Worm (Caenorhabditis elegans) whole organism, midembryonic: ENCODE data around the gene M03F4.6.

Experiments used
- T22C8.4 ChIP-seq: fragments of 200-800 bp; sonication (Bioruptor generic); IDR thresholded peaks from 2 replicates; pipeline ENCODE4 v1.3.6; 2022; ENCODE audit warnings: missing genetic modification characterization, missing compliant biosample characterization
- cog-1 ChIP-seq: sonication (generic microtip); optimal IDR thresholded peaks from 2 replicates; lab custom pipeline; 2016; ENCODE audit warnings: missing genetic modification characterization, missing compliant biosample characterization
- flt-1 ChIP-seq: fragments of 200-800 bp; sonication (Bioruptor generic); IDR thresholded peaks from 2 replicates; pipeline ENCODE4 v1.3.6; 2022; ENCODE audit warnings: missing genetic modification characterization, missing compliant biosample characterization
- klf-2 ChIP-seq: fragments of 200-800 bp; sonication (Bioruptor generic); conservative IDR thresholded peaks from 2 replicates; pipeline ENCODE4 v1.3.6; 2022; ENCODE audit warnings: missing genetic modification reagents, missing genetic modification characterization, missing compliant biosample characterization
- med-1 ChIP-seq: sonication (generic microtip); optimal IDR thresholded peaks from 2 replicates; lab custom pipeline; 2017; ENCODE audit warnings: missing genetic modification characterization, mild to moderate bottlenecking, missing compliant biosample characterization, antibody characterized with exemption, missing genetic modification reagents; ENCODE audit not compliant: insufficient read depth
- ref-1 ChIP-seq: fragments of 200-800 bp; sonication (Bioruptor generic); conservative IDR thresholded peaks from 2 replicates; pipeline ENCODE4 v1.3.6; 2022; ENCODE audit warnings: missing genetic modification reagents, missing genetic modification characterization, missing compliant biosample characterization
- tab-1 ChIP-seq: fragments of 200-800 bp; sonication (Bioruptor generic); IDR thresholded peaks from 2 replicates; pipeline ENCODE4 v1.3.6; 2022; ENCODE audit warnings: missing genetic modification characterization, missing compliant biosample characterization
- ztf-23 ChIP-seq: fragments of 200-800 bp; sonication (Bioruptor generic); IDR thresholded peaks from 2 replicates; pipeline ENCODE4 v1.3.6; 2022; ENCODE audit warnings: missing genetic modification reagents, missing genetic modification characterization, missing compliant biosample characterization
- ztf-29 ChIP-seq: fragments of 200-800 bp; sonication (Bioruptor generic); IDR thresholded peaks from 2 replicates; pipeline ENCODE4 v1.3.6; 2022; ENCODE audit warnings: missing genetic modification reagents, missing genetic modification characterization, missing compliant biosample characterization

The M03F4.6 gene

DNA sequence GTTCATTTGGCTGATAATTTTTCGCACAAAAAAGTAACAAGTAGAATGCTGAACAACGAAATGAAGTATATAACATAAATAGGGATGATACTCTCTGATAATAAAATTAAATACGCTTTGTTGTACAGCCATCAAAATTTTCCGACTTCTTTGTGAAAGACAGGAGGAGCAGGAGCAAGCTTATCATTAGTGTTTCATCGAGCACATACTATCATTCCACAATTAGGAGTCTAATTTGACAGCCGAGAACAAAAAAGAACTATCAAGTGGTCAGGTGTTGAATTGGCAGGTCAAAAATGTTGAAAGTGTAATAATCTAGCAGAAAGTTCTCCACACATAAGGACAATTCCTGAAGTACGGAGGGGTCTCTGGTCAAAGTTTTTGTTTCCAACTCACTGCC, 41.0 kb downstream of the M03F4.6 start:
- no peak for TF ChIP-seq ref-1 (GFP tag; lab: Robert Waterston, UW)
- no peak for TF ChIP-seq T22C8.4
- no peak for TF ChIP-seq ztf-23 (GFP tag; lab: Robert Waterston, UW)
- no peak for TF ChIP-seq tab-1 (GFP tag; lab: Robert Waterston, UW)
- no peak for TF ChIP-seq med-1 (GFP tag; lab: Kevin White, UChicago)
- no peak for TF ChIP-seq flt-1
- no peak for TF ChIP-seq ztf-29 (GFP tag; lab: Robert Waterston, UW)
- no peak for TF ChIP-seq klf-2 (GFP tag; lab: Robert Waterston, UW)
- no peak for TF ChIP-seq cog-1 (tag; lab: Kevin White, UChicago)

DNA sequence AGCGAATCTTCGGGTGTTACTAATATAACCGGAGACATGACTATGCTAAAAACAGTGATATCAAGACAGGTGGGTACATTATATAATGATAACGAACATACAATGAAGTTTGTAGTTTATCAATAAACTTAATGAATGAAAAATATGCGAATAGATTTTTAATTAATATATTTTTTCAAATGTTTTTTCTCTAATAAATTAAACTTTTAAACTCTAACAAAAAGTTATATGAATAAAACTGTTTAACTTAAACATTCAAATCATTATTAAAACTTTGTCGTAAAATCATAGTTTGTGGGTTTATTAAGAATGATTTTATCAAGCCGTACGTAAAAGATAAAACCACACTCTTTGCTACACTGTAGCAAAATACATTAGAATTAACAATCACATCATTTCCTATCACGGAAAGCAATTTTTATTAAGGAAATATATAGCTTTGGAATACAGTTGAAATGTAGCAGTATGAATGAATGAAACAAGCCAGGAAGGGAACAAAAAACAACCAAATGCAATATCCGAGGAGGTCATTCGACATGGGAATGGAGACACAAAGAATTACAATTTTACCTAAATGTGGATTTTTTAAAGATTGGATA, 48.1 kb downstream of the M03F4.6 start, which contains the start of gene K05B2.4:
Gene K05B2.4, minus strand, starts transcription at position 51 of the 599 bp plus-strand sequence.
- TF ChIP-seq ref-1 (GFP tag; lab: Robert Waterston, UW) (no peak), klf-2 (GFP tag; lab: Robert Waterston, UW) (no peak)

DNA sequence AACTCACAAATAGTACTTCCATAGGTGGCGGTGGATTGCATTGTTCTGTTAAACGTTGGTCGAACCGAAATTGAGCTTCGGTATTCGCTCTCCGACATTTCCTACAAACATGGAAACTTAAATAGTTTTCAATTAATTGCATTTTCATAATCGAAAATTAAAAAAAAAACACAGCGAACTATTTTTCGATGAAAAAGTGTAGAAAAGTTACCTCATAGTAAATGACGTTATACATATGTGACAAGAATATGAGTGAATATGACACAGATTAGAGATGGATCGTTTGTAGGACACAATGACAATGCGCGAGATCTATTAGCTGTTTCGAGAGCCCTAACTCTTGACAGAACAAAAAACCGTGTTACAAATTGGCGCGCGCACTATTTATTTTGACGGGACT, 53.2 kb downstream of the M03F4.6 start, which contains the start of gene ifa-4:
Gene ifa-4, minus strand, starts transcription at position 101 of the 400 bp plus-strand sequence.
- TF ChIP-seq ztf-29 (GFP tag; lab: Robert Waterston, UW) = no peak
- no peak for TF ChIP-seq flt-1
- TF ChIP-seq T22C8.4 = no peak
- TF ChIP-seq klf-2 (GFP tag; lab: Robert Waterston, UW) = no peak
- no peak for TF ChIP-seq cog-1 (tag; lab: Kevin White, UChicago)

- TF ChIP-seq klf-2 (GFP tag; lab: Robert Waterston, UW) (no peak), ztf-29 (GFP tag; lab: Robert Waterston, UW) (no peak), flt-1 (no peak), cog-1 (tag; lab: Kevin White, UChicago) (no peak), T22C8.4 (no peak), ztf-23 (GFP tag; lab: Robert Waterston, UW) (no peak), med-1 (GFP tag; lab: Kevin White, UChicago) (no peak), ref-1 (GFP tag; lab: Robert Waterston, UW) (no peak), tab-1 (GFP tag; lab: Robert Waterston, UW) (no peak)
Measured at ce11 chrX:4914464-4914863, 54.7 kb downstream of the M03F4.6 start.
